Worm (Caenorhabditis elegans) whole organism, mixed stage, embryonic: ENCODE data around the gene B0336.12.

Source experiments
- M03D4.4 ChIP-seq: sonication (generic microtip); optimal IDR thresholded peaks from 2 replicates; lab custom pipeline; 2017; ENCODE audit warnings: mild to moderate bottlenecking, missing genetic modification characterization, missing compliant biosample characterization
- bed-3 ChIP-seq: fragments of 200-800 bp; sonication (Bioruptor generic); optimal IDR thresholded peaks from 3 replicates; lab custom pipeline; 2018; ENCODE audit warnings: mild to moderate bottlenecking, missing genetic modification characterization, moderate library complexity, missing compliant biosample characterization
- blmp-1 ChIP-seq: fragments of 150-350 bp; optimal IDR thresholded peaks from 2 replicates; lab custom pipeline; 2014; ENCODE audit warnings: missing biosample characterization, missing genetic modification characterization
- ceh-39 ChIP-seq: fragments of 150-350 bp; optimal IDR thresholded peaks from 2 replicates; lab custom pipeline; 2014; ENCODE audit warnings: missing biosample characterization, missing genetic modification characterization
- ceh-43 ChIP-seq: fragments of 200-800 bp; sonication (Bioruptor generic); optimal IDR thresholded peaks from 2 replicates; lab custom pipeline; 2018; ENCODE audit warnings: mild to moderate bottlenecking, missing genetic modification characterization, moderate library complexity, missing compliant biosample characterization
- ceh-83 ChIP-seq: fragments of 200-800 bp; sonication (Bioruptor generic); optimal IDR thresholded peaks from 2 replicates; lab custom pipeline; 2018; ENCODE audit warnings: mild to moderate bottlenecking, missing genetic modification characterization, missing compliant biosample characterization
- ces-1 ChIP-seq: fragments of 150-350 bp; optimal IDR thresholded peaks from 2 replicates; lab custom pipeline; 2014; ENCODE audit warnings: missing biosample characterization, missing genetic modification reagents, missing genetic modification characterization
- cnd-1 ChIP-seq: fragments of 200-800 bp; sonication (Bioruptor generic); optimal IDR thresholded peaks from 2 replicates; lab custom pipeline; 2018; ENCODE audit warnings: mild to moderate bottlenecking, missing genetic modification characterization, missing compliant biosample characterization
- drap-1 ChIP-seq: fragments of 200-800 bp; sonication (Bioruptor generic); optimal IDR thresholded peaks from 3 replicates; lab custom pipeline; 2018; ENCODE audit warnings: mild to moderate bottlenecking, missing genetic modification characterization, missing compliant biosample characterization
- elt-1 ChIP-seq: sonication (generic microtip); optimal IDR thresholded peaks from 2 replicates; lab custom pipeline; 2017; ENCODE audit warnings: missing genetic modification characterization, mild to moderate bottlenecking, missing compliant biosample characterization, antibody characterized with exemption, moderate library complexity, borderline replicate concordance; ENCODE audit not compliant: insufficient read depth
- elt-3 ChIP-seq: fragments of 150-350 bp; optimal IDR thresholded peaks from 2 replicates; lab custom pipeline; 2014; ENCODE audit warnings: missing biosample characterization, missing genetic modification characterization
- flh-1 ChIP-seq: fragments of 200-800 bp; sonication (Bioruptor generic); optimal IDR thresholded peaks from 2 replicates; lab custom pipeline; 2018; ENCODE audit warnings: mild to moderate bottlenecking, missing genetic modification characterization, moderate library complexity, missing compliant biosample characterization
- ham-2 ChIP-seq: fragments of 200-800 bp; sonication (Bioruptor generic); optimal IDR thresholded peaks from 2 replicates; lab custom pipeline; 2018; ENCODE audit warnings: mild to moderate bottlenecking, missing genetic modification characterization, missing compliant biosample characterization
- hlh-1 ChIP-seq: fragments of 150-350 bp; optimal IDR thresholded peaks from 2 replicates; lab custom pipeline; 2014; ENCODE audit warnings: missing biosample characterization, missing genetic modification reagents, missing genetic modification characterization
- lin-13 ChIP-seq: fragments of 150-350 bp; optimal IDR thresholded peaks from 2 replicates; lab custom pipeline; 2014; ENCODE audit warnings: missing biosample characterization, missing genetic modification characterization
- lin-32 ChIP-seq: fragments of 200-800 bp; sonication (Bioruptor generic); optimal IDR thresholded peaks from 2 replicates; lab custom pipeline; 2018; ENCODE audit warnings: mild to moderate bottlenecking, missing genetic modification characterization, missing compliant biosample characterization
- lsy-2 ChIP-seq: fragments of 150-350 bp; optimal IDR thresholded peaks from 2 replicates; lab custom pipeline; 2014; ENCODE audit warnings: missing biosample characterization, missing genetic modification characterization
- mab-5 ChIP-seq: fragments of 150-350 bp; optimal IDR thresholded peaks from 2 replicates; lab custom pipeline; 2014; ENCODE audit warnings: missing biosample characterization, missing genetic modification characterization
- mep-1 ChIP-seq: fragments of 150-350 bp; optimal IDR thresholded peaks from 2 replicates; lab custom pipeline; 2017; ENCODE audit warnings: missing biosample characterization, missing genetic modification reagents, missing genetic modification characterization, inconsistent platforms
- mls-2 ChIP-seq: sonication (generic microtip); optimal IDR thresholded peaks from 2 replicates; lab custom pipeline; 2016; ENCODE audit warnings: mild to moderate bottlenecking, missing genetic modification characterization, moderate library complexity, missing compliant biosample characterization
- nhr-12 ChIP-seq: fragments of 150-350 bp; optimal IDR thresholded peaks from 2 replicates; lab custom pipeline; 2014; ENCODE audit warnings: missing biosample characterization, missing genetic modification characterization
- nhr-2 ChIP-seq: fragments of 150-350 bp; optimal IDR thresholded peaks from 2 replicates; lab custom pipeline; 2014; ENCODE audit warnings: missing biosample characterization, missing genetic modification characterization
- nhr-237 ChIP-seq: fragments of 150-350 bp; optimal IDR thresholded peaks from 2 replicates; lab custom pipeline; 2014; ENCODE audit warnings: missing biosample characterization, missing genetic modification characterization
- nhr-28 ChIP-seq: fragments of 150-350 bp; optimal IDR thresholded peaks from 2 replicates; lab custom pipeline; 2014; ENCODE audit warnings: missing biosample characterization, missing genetic modification characterization
- nhr-76 ChIP-seq: sonication (generic microtip); optimal IDR thresholded peaks from 2 replicates; lab custom pipeline; 2017; ENCODE audit warnings: missing biosample characterization, missing genetic modification characterization
- pha-4 ChIP-seq: fragments of 150-350 bp; optimal IDR thresholded peaks from 2 replicates; lab custom pipeline; 2018; ENCODE audit warnings: missing biosample characterization, missing genetic modification reagents, missing genetic modification characterization
- sem-2 ChIP-seq: fragments of 200-800 bp; sonication (Bioruptor generic); optimal IDR thresholded peaks from 2 replicates; lab custom pipeline; 2018; ENCODE audit warnings: mild to moderate bottlenecking, missing genetic modification characterization, missing compliant biosample characterization
- snpc-4 ChIP-seq: fragments of 150-350 bp; optimal IDR thresholded peaks from 2 replicates; lab custom pipeline; 2014; ENCODE audit warnings: missing biosample characterization, missing genetic modification characterization
- sptf-1 ChIP-seq: sonication (generic microtip); optimal IDR thresholded peaks from 2 replicates; lab custom pipeline; 2017; ENCODE audit warnings: mild to moderate bottlenecking, missing genetic modification characterization, moderate library complexity, missing compliant biosample characterization
- tbx-8 ChIP-seq: fragments of 200-800 bp; sonication (Bioruptor generic); optimal IDR thresholded peaks from 2 replicates; lab custom pipeline; 2018; ENCODE audit warnings: mild to moderate bottlenecking, missing genetic modification characterization, moderate library complexity, missing compliant biosample characterization
- unc-120 ChIP-seq: sonication (generic microtip); optimal IDR thresholded peaks from 2 replicates; lab custom pipeline; 2017; ENCODE audit warnings: missing genetic modification characterization, missing compliant biosample characterization; ENCODE audit not compliant: poor library complexity, severe bottlenecking
- unc-39 ChIP-seq: fragments of 150-350 bp; optimal IDR thresholded peaks from 2 replicates; lab custom pipeline; 2014; ENCODE audit warnings: missing biosample characterization, missing genetic modification characterization
- unc-62 ChIP-seq: fragments of 150-350 bp; optimal IDR thresholded peaks from 2 replicates; lab custom pipeline; 2014; ENCODE audit warnings: missing biosample characterization, missing genetic modification reagents, missing genetic modification characterization
- zip-8 ChIP-seq: fragments of 150-350 bp; optimal IDR thresholded peaks from 2 replicates; lab custom pipeline; 2014; ENCODE audit warnings: missing biosample characterization, missing genetic modification characterization
- ztf-11 ChIP-seq: fragments of 150-350 bp; optimal IDR thresholded peaks from 2 replicates; lab custom pipeline; 2014; ENCODE audit warnings: missing biosample characterization, missing genetic modification characterization

B0336.12 gene

ce11 chrIII:5706077-5706627, 3.8 kb downstream of the B0336.12 start, which contains the start of gene rpl-23:
TSS of gene rpl-23 (minus strand) at chrIII:5706127.
- TF ChIP-seq ces-1 (GFP tag; lab: Kevin White, UChicago) (peak; percentile 90), hlh-1 (tag; lab: Kevin White, UChicago) (peak; percentile 90), sem-2 (GFP tag; lab: Kevin White, UChicago) (no peak), sptf-1 (tag; lab: Kevin White, UChicago) (peak; percentile 62), zip-8 (tag; lab: Kevin White, UChicago) (no peak), nhr-12 (tag; lab: Kevin White, UChicago) (no peak), mep-1 (tag; lab: Kevin White, UChicago) (peak; percentile 98), ham-2 (GFP tag; lab: Kevin White, UChicago) (no peak), elt-1 (tag; lab: Kevin White, UChicago) (no peak), nhr-76 (no peak), unc-120 (peak; percentile 92), tbx-8 (no peak), M03D4.4 (no peak), nhr-2 (tag; lab: Kevin White, UChicago) (no peak), elt-3 (peak; percentile 12), ceh-83 (GFP tag; lab: Kevin White, UChicago) (no peak), ztf-11 (peak; percentile 37), lsy-2 (tag; lab: Kevin White, UChicago) (peak; percentile 89), snpc-4 (tag; lab: Kevin White, UChicago) (no peak), nhr-28 (tag; lab: Kevin White, UChicago) (no peak), cnd-1 (no peak), nhr-237 (tag; lab: Kevin White, UChicago) (peak; percentile 94), mab-5 (tag; lab: Kevin White, UChicago) (peak; percentile 85), flh-1 (GFP tag; lab: Kevin White, UChicago) (no peak), lin-32 (GFP tag; lab: Kevin White, UChicago) (no peak), ceh-43 (no peak), ceh-39 (peak; percentile 97), bed-3 (GFP tag; lab: Kevin White, UChicago) (no peak), unc-39 (no peak), mls-2 (tag; lab: Kevin White, UChicago) (peak; percentile 33), pha-4 (tag; lab: Kevin White, UChicago) (peak; percentile 93), drap-1 (no peak), lin-13 (tag; lab: Kevin White, UChicago) (peak; percentile 92), blmp-1 (tag; lab: Kevin White, UChicago) (no peak), unc-62 (GFP tag; lab: Kevin White, UChicago) (peak; percentile 66)
- TF ChIP-seq, all 35 proteins: peak for 15

- TF ChIP-seq elt-3 = no peak
- no peak for TF ChIP-seq unc-62 (GFP tag; lab: Kevin White, UChicago)
- no peak for TF ChIP-seq pha-4 (tag; lab: Kevin White, UChicago)
- no peak for TF ChIP-seq ceh-39
- no peak for TF ChIP-seq unc-120
- TF ChIP-seq lin-13 (tag; lab: Kevin White, UChicago) = no peak
- no peak for TF ChIP-seq nhr-12 (tag; lab: Kevin White, UChicago)
- TF ChIP-seq ztf-11 = no peak
- no peak for TF ChIP-seq M03D4.4
- no peak for TF ChIP-seq mep-1 (tag; lab: Kevin White, UChicago)
- no peak for TF ChIP-seq lsy-2 (tag; lab: Kevin White, UChicago)
These were observed 4.6 kb downstream of the B0336.12 start, which contains the start of gene swp-1 for ce11 chrIII:5705228-5705888. TSS of gene swp-1 (minus strand) at chrIII:5705525.

- no peak for TF ChIP-seq elt-1 (tag; lab: Kevin White, UChicago)
- TF ChIP-seq lin-13 (tag; lab: Kevin White, UChicago) = no peak
- TF ChIP-seq mep-1 (tag; lab: Kevin White, UChicago) = no peak
- no peak for TF ChIP-seq tbx-8
- no peak for TF ChIP-seq unc-62 (GFP tag; lab: Kevin White, UChicago)
- no peak for TF ChIP-seq zip-8 (tag; lab: Kevin White, UChicago)
- no peak for TF ChIP-seq elt-3
- TF ChIP-seq pha-4 (tag; lab: Kevin White, UChicago) = no peak
- no peak for TF ChIP-seq ceh-83 (GFP tag; lab: Kevin White, UChicago)
- no peak for TF ChIP-seq nhr-28 (tag; lab: Kevin White, UChicago)
- no peak for TF ChIP-seq ztf-11
- no peak for TF ChIP-seq hlh-1 (tag; lab: Kevin White, UChicago)
- TF ChIP-seq sptf-1 (tag; lab: Kevin White, UChicago) = no peak
- no peak for TF ChIP-seq unc-39
- TF ChIP-seq ceh-43 = no peak
- no peak for TF ChIP-seq ham-2 (GFP tag; lab: Kevin White, UChicago)
- no peak for TF ChIP-seq M03D4.4
These were observed 8.5 kb downstream of the B0336.12 start for ce11 chrIII:5701491-5701890.
